Fruit fly (Drosophila melanogaster) whole organism, embryonic: Measurements from ENCODE around the gene geko.

Experiments
- Aef1 ChIP-seq: fragments of 200-800 bp; sonication (Bioruptor generic); IDR thresholded peaks from 3 replicates; pipeline ENCODE4 v1.3.6; 2022; ENCODE audit warnings: missing biosample characterization, missing genetic modification characterization
- Asciz ChIP-seq: fragments of 200-800 bp; sonication (Bioruptor generic); optimal IDR thresholded peaks from 2 replicates; lab custom pipeline; 2017; ENCODE audit warnings: missing biosample characterization, mild to moderate bottlenecking, missing genetic modification characterization, missing genetic modification reagents
- Blimp-1 ChIP-seq: fragments of 200-800 bp; sonication (Bioruptor generic); optimal IDR thresholded peaks from 3 replicates; lab custom pipeline; 2018; ENCODE audit warnings: missing biosample characterization, missing genetic modification characterization, mild to moderate bottlenecking, moderate library complexity, missing genetic modification reagents
- CG10431 ChIP-seq: fragments of 200-800 bp; sonication (Bioruptor generic); optimal IDR thresholded peaks from 3 replicates; lab custom pipeline; 2018; ENCODE audit warnings: missing biosample characterization, mild to moderate bottlenecking, missing genetic modification characterization
- CG10462 ChIP-seq: fragments of 200-800 bp; sonication (Bioruptor generic); optimal IDR thresholded peaks from 2 replicates; lab custom pipeline; 2016; ENCODE audit warnings: missing biosample characterization, missing genetic modification characterization
- CG11085 ChIP-seq: fragments of 200-800 bp; sonication (Bioruptor generic); IDR thresholded peaks from 2 replicates; pipeline ENCODE4 v1.3.6; 2022; ENCODE audit warnings: missing biosample characterization, missing genetic modification characterization
- CG11456 ChIP-seq: fragments of 200-800 bp; sonication (Bioruptor generic); IDR thresholded peaks from 3 replicates; pipeline ENCODE4 v1.3.6; 2022; ENCODE audit warnings: missing biosample characterization, missing genetic modification characterization
- CG12071 ChIP-seq: fragments of 200-800 bp; sonication (Bioruptor generic); optimal IDR thresholded peaks from 3 replicates; lab custom pipeline; 2018; ENCODE audit warnings: missing biosample characterization, mild to moderate bottlenecking, missing genetic modification characterization
- CG1233 ChIP-seq: fragments of 200-800 bp; sonication (Bioruptor generic); optimal IDR thresholded peaks from 4 replicates; lab custom pipeline; 2018; ENCODE audit warnings: missing biosample characterization, mild to moderate bottlenecking, missing genetic modification characterization
- CG12391 ChIP-seq: fragments of 200-800 bp; sonication (Bioruptor generic); optimal IDR thresholded peaks from 3 replicates; lab custom pipeline; 2018; ENCODE audit warnings: missing biosample characterization, mild to moderate bottlenecking, missing genetic modification characterization, moderate library complexity
- CG15696 ChIP-seq: fragments of 200-800 bp; sonication (Bioruptor generic); optimal IDR thresholded peaks from 2 replicates; lab custom pipeline; 2019; ENCODE audit warnings: missing biosample characterization, mild to moderate bottlenecking, missing genetic modification characterization, moderate library complexity
- CG16779 ChIP-seq: fragments of 200-800 bp; sonication (Bioruptor generic); IDR thresholded peaks from 2 replicates; pipeline ENCODE4 v1.3.6; 2022; ENCODE audit warnings: missing biosample characterization, missing genetic modification characterization
- CG16813 ChIP-seq: fragments of 200-800 bp; sonication (Bioruptor generic); IDR thresholded peaks from 3 replicates; pipeline ENCODE4 v1.3.6; 2022; ENCODE audit warnings: missing biosample characterization, missing genetic modification characterization; ENCODE audit not compliant: partially characterized antibody
- CG34422 ChIP-seq: fragments of 200-800 bp; sonication (Bioruptor generic); IDR thresholded peaks from 3 replicates; pipeline ENCODE4 v1.3.6; 2022; ENCODE audit warnings: missing biosample characterization, missing genetic modification characterization
- CG3847 ChIP-seq: fragments of 200-800 bp; sonication (Bioruptor generic); IDR thresholded peaks from 2 replicates; pipeline ENCODE4 v1.3.6; 2022; ENCODE audit warnings: missing biosample characterization, missing genetic modification characterization
- CG6854 ChIP-seq: fragments of 200-800 bp; sonication (Bioruptor generic); optimal IDR thresholded peaks from 3 replicates; lab custom pipeline; 2017; ENCODE audit warnings: missing biosample characterization, mild to moderate bottlenecking, missing genetic modification characterization
- CG7745 ChIP-seq: fragments of 200-800 bp; sonication (Bioruptor generic); optimal IDR thresholded peaks from 2 replicates; lab custom pipeline; 2018; ENCODE audit warnings: missing biosample characterization, mild to moderate bottlenecking, missing genetic modification characterization, moderate library complexity
- CG8281 ChIP-seq: fragments of 200-800 bp; sonication (Bioruptor generic); optimal IDR thresholded peaks from 2 replicates; lab custom pipeline; 2018; ENCODE audit warnings: missing biosample characterization, mild to moderate bottlenecking, missing genetic modification characterization, moderate library complexity
- CG9215 ChIP-seq: fragments of 200-800 bp; sonication (Bioruptor generic); IDR thresholded peaks from 2 replicates; pipeline ENCODE4 v1.3.6; 2022; ENCODE audit warnings: missing biosample characterization, missing genetic modification characterization
- Camta ChIP-seq: fragments of 200-800 bp; sonication (Bioruptor generic); optimal IDR thresholded peaks from 2 replicates; lab custom pipeline; 2016; ENCODE audit warnings: missing biosample characterization, missing genetic modification characterization
- Chrac-16 ChIP-seq: fragments of 200-800 bp; sonication (Bioruptor generic); optimal IDR thresholded peaks from 3 replicates; lab custom pipeline; 2016; ENCODE audit warnings: missing biosample characterization, missing genetic modification characterization
- CkIIα-i1 ChIP-seq: fragments of 200-800 bp; sonication (Bioruptor generic); IDR thresholded peaks from 2 replicates; pipeline ENCODE4 v1.3.6; 2022; ENCODE audit warnings: missing biosample characterization, missing genetic modification characterization
- Dek ChIP-seq: fragments of 200-800 bp; sonication (Bioruptor generic); optimal IDR thresholded peaks from 3 replicates; lab custom pipeline; 2019; ENCODE audit warnings: missing biosample characterization, mild to moderate bottlenecking, missing genetic modification characterization, moderate library complexity
- Dip2 ChIP-seq: fragments of 200-800 bp; sonication (Bioruptor generic); IDR thresholded peaks from 2 replicates; pipeline ENCODE4 v1.3.6; 2022; ENCODE audit warnings: missing biosample characterization, missing genetic modification characterization
- Dll ChIP-seq: fragments of 200-800 bp; sonication (Bioruptor generic); IDR thresholded peaks from 4 replicates; pipeline ENCODE4 v1.3.6; 2022; ENCODE audit warnings: missing biosample characterization, missing genetic modification characterization; ENCODE audit not compliant: partially characterized antibody
- Doc2 ChIP-seq: fragments of 200-800 bp; sonication (Bioruptor generic); IDR thresholded peaks from 2 replicates; pipeline ENCODE4 v1.3.6; 2022; ENCODE audit warnings: missing biosample characterization, missing genetic modification characterization
- Fer2 ChIP-seq: fragments of 200-800 bp; sonication (Bioruptor generic); optimal IDR thresholded peaks from 2 replicates; lab custom pipeline; 2018; ENCODE audit warnings: missing biosample characterization, mild to moderate bottlenecking, missing genetic modification characterization, moderate library complexity
- HLH3B ChIP-seq: fragments of 200-800 bp; sonication (Bioruptor generic); IDR thresholded peaks from 2 replicates; pipeline ENCODE4 v1.3.6; 2022; ENCODE audit warnings: missing biosample characterization, missing genetic modification characterization
- HLH4C ChIP-seq: fragments of 200-800 bp; sonication (Bioruptor generic); IDR thresholded peaks from 3 replicates; pipeline ENCODE4 v1.3.6; 2022; ENCODE audit warnings: missing biosample characterization, missing genetic modification characterization; ENCODE audit not compliant: partially characterized antibody
- Lim3 ChIP-seq: fragments of 200-800 bp; sonication (Bioruptor generic); IDR thresholded peaks from 2 replicates; pipeline ENCODE4 v1.3.6; 2022; ENCODE audit warnings: missing biosample characterization, missing genetic modification characterization
- Lpt ChIP-seq: fragments of >200 bp; optimal IDR thresholded peaks from 2 replicates; lab custom pipeline; 2018; ENCODE audit warnings: missing biosample characterization, missing genetic modification characterization
- Med ChIP-seq: fragments of 200-800 bp; sonication (Bioruptor generic); peaks from one replicate; lab custom pipeline; 2016; ENCODE audit warnings: missing biosample characterization, missing genetic modification characterization, mild to moderate bottlenecking, inconsistent platforms, moderate library complexity
- Opbp ChIP-seq: fragments of 200-800 bp; sonication (Bioruptor generic); IDR thresholded peaks from 3 replicates; pipeline ENCODE4 v1.3.6; 2022; ENCODE audit warnings: missing biosample characterization, missing genetic modification characterization; ENCODE audit not compliant: partially characterized antibody
- Sin3A ChIP-seq: fragments of >200 bp; optimal IDR thresholded peaks from 2 replicates; lab custom pipeline; 2018
- Stat92E ChIP-seq, 3 experiments: fragments of >200 bp in 2 of 3; fragments of 200-800 bp in 1 of 3; sonication (Bioruptor generic) in 1 of 3; optimal IDR thresholded peaks; 2 replicates each; lab custom pipeline; 2017 to 2019; ENCODE audit warnings: missing biosample characterization in 3 of 3, missing genetic modification characterization in 3 of 3, mild to moderate bottlenecking in 1 of 3, moderate library complexity in 1 of 3
- TFAM ChIP-seq: fragments of 200-800 bp; sonication (Bioruptor generic); optimal IDR thresholded peaks from 2 replicates; lab custom pipeline; 2017; ENCODE audit warnings: missing biosample characterization, missing genetic modification characterization, inconsistent platforms
- Tbp ChIP-seq: fragments of >200 bp; optimal IDR thresholded peaks from 2 replicates; lab custom pipeline; 2018; ENCODE audit warnings: missing biosample characterization, missing genetic modification characterization
- ac ChIP-seq: fragments of 200-800 bp; sonication (Bioruptor generic); optimal IDR thresholded peaks from 3 replicates; lab custom pipeline; 2017; ENCODE audit warnings: missing biosample characterization, mild to moderate bottlenecking, missing genetic modification characterization
- az2 ChIP-seq: fragments of 200-800 bp; sonication (Bioruptor generic); optimal IDR thresholded peaks from 3 replicates; lab custom pipeline; 2016; ENCODE audit warnings: missing biosample characterization, missing genetic modification characterization
- caup ChIP-seq: fragments of 200-800 bp; sonication (Bioruptor generic); optimal IDR thresholded peaks from 3 replicates; lab custom pipeline; 2017; ENCODE audit warnings: missing biosample characterization, mild to moderate bottlenecking, missing genetic modification characterization, moderate library complexity; ENCODE audit not compliant: severe bottlenecking
- gem ChIP-seq: fragments of 200-800 bp; sonication (Bioruptor generic); optimal IDR thresholded peaks from 2 replicates; lab custom pipeline; 2019; ENCODE audit warnings: missing biosample characterization, mild to moderate bottlenecking, missing genetic modification characterization, moderate library complexity
- ind ChIP-seq: fragments of 200-800 bp; sonication (Bioruptor generic); optimal IDR thresholded peaks from 3 replicates; lab custom pipeline; 2016; ENCODE audit warnings: missing biosample characterization, missing genetic modification characterization
- jigr1 ChIP-seq: fragments of 200-800 bp; sonication (Bioruptor generic); IDR thresholded peaks from 3 replicates; pipeline ENCODE4 v1.3.6; 2022; ENCODE audit warnings: missing biosample characterization, missing genetic modification characterization
- kni ChIP-seq: fragments of 200-800 bp; sonication (Bioruptor generic); optimal IDR thresholded peaks from 3 replicates; lab custom pipeline; 2017; ENCODE audit warnings: mild to moderate bottlenecking, missing biosample characterization, missing genetic modification reagents, missing genetic modification characterization
- mirr ChIP-seq: fragments of 200-800 bp; sonication (Bioruptor generic); optimal IDR thresholded peaks from 3 replicates; lab custom pipeline; 2018; ENCODE audit warnings: missing biosample characterization, mild to moderate bottlenecking, missing genetic modification characterization
- otp ChIP-seq: fragments of 200-800 bp; sonication (Bioruptor generic); IDR thresholded peaks from 3 replicates; pipeline ENCODE4, ENCODE4 v1.3.6; 2022; ENCODE audit warnings: missing biosample characterization, missing genetic modification characterization
- pum ChIP-seq: fragments of 200-800 bp; sonication (Bioruptor generic); optimal IDR thresholded peaks from 2 replicates; lab custom pipeline; 2016; ENCODE audit warnings: missing biosample characterization, missing genetic modification characterization
- run ChIP-seq: fragments of 200-800 bp; sonication (Bioruptor generic); optimal IDR thresholded peaks from 3 replicates; lab custom pipeline; 2018; ENCODE audit warnings: missing biosample characterization, mild to moderate bottlenecking, missing genetic modification characterization
- usp ChIP-seq: fragments of >200 bp; optimal IDR thresholded peaks from 2 replicates; lab custom pipeline; 2017; ENCODE audit warnings: missing biosample characterization, missing genetic modification characterization

Gene geko

dm6 chr3L:18185542-18186312, 46.5 kb downstream of the geko start, which contains the start of gene hid (continued):
- TF ChIP-seq CG9215: peak; percentile 63
- TF ChIP-seq CG34422: peak; percentile 82
- no peak for TF ChIP-seq usp (GFP tag; lab: Kevin White, UChicago)
- 0 out of 2 replicates have a peak, but pooled peaks have one; percentile 25 for TF ChIP-seq Lim3
- TF ChIP-seq caup (GFP tag; lab: Kevin White, UChicago): peak; percentile 50
- peak; percentile 86 for TF ChIP-seq CG1233 (GFP tag; lab: Kevin White, UChicago)
- peak; percentile 93 for TF ChIP-seq Med
- TF ChIP-seq TFAM (GFP tag; lab: Kevin White, UChicago): peak; percentile 53
- peak; percentile 60 for TF ChIP-seq CG12071 (GFP tag; lab: Kevin White, UChicago)
- TF ChIP-seq HLH3B: peak; percentile 73
- TF ChIP-seq CG6854: peak; percentile 16
- peak; percentile 91 for TF ChIP-seq gem
- peak; percentile 88 for TF ChIP-seq Camta (GFP tag; lab: Kevin White, UChicago)
- no peak; the same call in 2 of the 3 replicates for TF ChIP-seq CG11456 (GFP tag; lab: Robert Waterston, UW)
- peak; percentile 76 for TF ChIP-seq Aef1
- TF ChIP-seq CG8281: peak; percentile 55
- peak; percentile 85 for TF ChIP-seq jigr1
- TF ChIP-seq otp (GFP tag; lab: Robert Waterston, UW): peak; percentile 73
- no peak for TF ChIP-seq run
- peak; percentile 81 for TF ChIP-seq CG10462 (GFP tag; lab: Kevin White, UChicago)
- 0 out of 4 replicates have a peak, but pooled peaks have one; percentile 34 for TF ChIP-seq Dll (GFP tag; lab: Robert Waterston, UW)
- peak; percentile 72 for TF ChIP-seq CG3847
- peak; percentile 86 for TF ChIP-seq CG12391 (tag; lab: Kevin White, UChicago)
- TF ChIP-seq Dip2 (GFP tag; lab: Robert Waterston, UW): no peak
- no peak for TF ChIP-seq Tbp (GFP tag; lab: Kevin White, UChicago)
- TF ChIP-seq ac (GFP tag; lab: Kevin White, UChicago): peak; percentile 66
- peak in 1 of 3 experiments; percentile 92 for TF ChIP-seq Stat92E (GFP tag; optimal IDR thresholded peaks at IDR 0.05; lab: Kevin White, UChicago)
- no peak for TF ChIP-seq Opbp
- TF ChIP-seq CkIIα-i1 (GFP tag; lab: Robert Waterston, UW): no peak
- TF ChIP-seq CG7745 (tag; lab: Kevin White, UChicago): peak; percentile 25
- TF ChIP-seq CG10431 (GFP tag; lab: Kevin White, UChicago): peak; percentile 62
- peak; percentile 35; the same call in 1 of the 3 replicates for TF ChIP-seq HLH4C (GFP tag; lab: Robert Waterston, UW)
- TF ChIP-seq Lpt (GFP tag; lab: Kevin White, UChicago): no peak
- 0 out of 2 replicates have a peak, but pooled peaks have one; percentile 17 for TF ChIP-seq CG11085 (GFP tag; lab: Robert Waterston, UW)
- TF ChIP-seq kni: peak; percentile 87
- TF ChIP-seq az2 (GFP tag; lab: Kevin White, UChicago): peak; percentile 89
- peak; percentile 76 for TF ChIP-seq Asciz (GFP tag; lab: Kevin White, UChicago)
- peak; percentile 47 for TF ChIP-seq Fer2 (tag; lab: Kevin White, UChicago)
- TF ChIP-seq Blimp-1: peak; percentile 78
- TF ChIP-seq Sin3A (lab: Kevin White, UChicago): no peak
- no peak for TF ChIP-seq CG16813 (GFP tag; lab: Robert Waterston, UW)
- TF ChIP-seq CG16779: no peak
- TF ChIP-seq Dek: peak; percentile 55
- peak; percentile 88 for TF ChIP-seq pum (GFP tag; lab: Kevin White, UChicago)
- peak; percentile 87 for TF ChIP-seq Chrac-16 (GFP tag; lab: Kevin White, UChicago)
- peak; percentile 83 for TF ChIP-seq ind (GFP tag; lab: Kevin White, UChicago)
- peak; percentile 51 for TF ChIP-seq mirr
- TF ChIP-seq Doc2 (GFP tag; lab: Robert Waterston, UW): 0 out of 2 replicates have a peak, but pooled peaks have one; percentile 40
- peak; percentile 91 for TF ChIP-seq CG15696 (tag; lab: Kevin White, UChicago)
